Fruit fly (Drosophila melanogaster): Measurements from ENCODE around the gene CG5376.

CG5376 gene

dm6 chr3R:22488855-22489254 lies at the start of gene CG5376:
Gene CG5376 (minus strand): TSS chr3R:22488955.
- TF ChIP-seq insv (optimal IDR thresholded peaks at IDR 0.05) = no peak
- TF ChIP-seq Myc (optimal IDR thresholded peaks at IDR 0.05) = no peak
- TF ChIP-seq Sin3A (optimal IDR thresholded peaks at IDR 0.05) = no peak
- no peak for TF ChIP-seq psq (optimal IDR thresholded peaks at IDR 0.05)
- no peak for TF ChIP-seq ttk (optimal IDR thresholded peaks at IDR 0.05)
- TF ChIP-seq h (optimal IDR thresholded peaks at IDR 0.05) = no peak

DNA sequence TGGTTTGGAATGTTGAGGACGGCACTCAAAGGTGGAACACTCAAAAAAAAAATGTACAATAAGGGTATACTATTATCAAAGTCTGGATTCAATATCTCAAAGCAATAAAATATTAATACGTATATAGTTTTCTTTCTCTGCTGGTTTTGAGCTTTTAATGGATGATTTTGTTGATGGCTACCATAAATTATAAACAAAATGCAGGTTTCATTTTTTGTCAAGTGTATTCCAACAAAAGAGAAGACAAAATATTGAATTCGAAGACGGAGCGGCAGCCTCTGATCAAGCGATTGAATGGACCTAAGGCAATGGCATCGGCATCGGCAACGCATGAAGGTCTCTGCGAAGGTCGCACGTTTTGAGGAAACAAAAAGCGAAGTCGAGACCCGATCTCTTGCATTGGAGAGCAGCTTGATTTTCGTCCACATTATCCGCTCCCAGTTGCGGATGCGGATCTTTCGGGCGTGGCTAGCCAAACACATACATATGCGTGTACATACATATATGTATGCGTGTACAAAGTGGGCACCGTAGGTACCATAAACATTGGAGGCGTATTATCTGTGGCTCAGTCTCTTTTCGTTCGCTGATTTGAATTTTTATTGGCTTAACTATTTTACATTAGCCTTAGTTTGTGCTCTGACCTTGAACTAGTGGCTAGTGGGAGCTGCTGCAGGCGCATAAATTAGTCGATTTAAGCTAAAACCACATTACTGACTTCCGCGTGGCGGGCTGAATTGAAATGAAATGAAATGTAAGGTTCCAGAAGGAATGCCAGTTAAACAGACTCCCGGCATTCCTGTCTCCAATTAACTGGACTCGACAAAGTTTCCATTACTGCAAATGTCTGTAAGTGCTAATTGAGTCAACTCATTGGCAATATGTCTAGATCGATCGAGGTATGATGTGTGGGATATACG lies 48.0 kb upstream of the CG5376 start:
- TF ChIP-seq psq (optimal IDR thresholded peaks at IDR 0.05) (no peak), insv (optimal IDR thresholded peaks at IDR 0.05) (no peak), Myc (optimal IDR thresholded peaks at IDR 0.05) (no peak), ttk (optimal IDR thresholded peaks at IDR 0.05) (no peak), h (optimal IDR thresholded peaks at IDR 0.05) (no peak), Sin3A (optimal IDR thresholded peaks at IDR 0.05) (no peak)

dm6 chr3R:22535945-22536344 lies 47.2 kb upstream of the CG5376 start:
- TF ChIP-seq insv (optimal IDR thresholded peaks at IDR 0.05) = no peak
- TF ChIP-seq Sin3A (optimal IDR thresholded peaks at IDR 0.05) = no peak
- no peak for TF ChIP-seq Myc (optimal IDR thresholded peaks at IDR 0.05)
- no peak for TF ChIP-seq ttk (optimal IDR thresholded peaks at IDR 0.05)
- no peak for TF ChIP-seq h (optimal IDR thresholded peaks at IDR 0.05)
- no peak for TF ChIP-seq psq (optimal IDR thresholded peaks at IDR 0.05)

- no peak for TF ChIP-seq psq (optimal IDR thresholded peaks at IDR 0.05)
- TF ChIP-seq Myc (optimal IDR thresholded peaks at IDR 0.05) = no peak
- TF ChIP-seq Sin3A (optimal IDR thresholded peaks at IDR 0.05) = no peak
- TF ChIP-seq ttk (optimal IDR thresholded peaks at IDR 0.05) = no peak
- TF ChIP-seq h (optimal IDR thresholded peaks at IDR 0.05) = no peak
- no peak for TF ChIP-seq insv (optimal IDR thresholded peaks at IDR 0.05)
These were observed 45.5 kb upstream of the CG5376 start for dm6 chr3R:22533973-22534931.

dm6 chr3R:22531801-22532200 lies 43.0 kb upstream of the CG5376 start, which contains the start of gene CG33093:
Gene CG33093 (minus strand): TSS chr3R:22531922.
- TF ChIP-seq Myc (optimal IDR thresholded peaks at IDR 0.05) = no peak
- no peak for TF ChIP-seq Sin3A (optimal IDR thresholded peaks at IDR 0.05)
- TF ChIP-seq psq (optimal IDR thresholded peaks at IDR 0.05) = no peak
- TF ChIP-seq ttk (optimal IDR thresholded peaks at IDR 0.05) = no peak
- TF ChIP-seq insv (optimal IDR thresholded peaks at IDR 0.05) = no peak
- no peak for TF ChIP-seq h (optimal IDR thresholded peaks at IDR 0.05)

- no peak for TF ChIP-seq h (optimal IDR thresholded peaks at IDR 0.05)
- no peak for TF ChIP-seq psq (optimal IDR thresholded peaks at IDR 0.05)
- TF ChIP-seq Sin3A (optimal IDR thresholded peaks at IDR 0.05) = no peak
- TF ChIP-seq Myc (optimal IDR thresholded peaks at IDR 0.05) = no peak
- no peak for TF ChIP-seq ttk (optimal IDR thresholded peaks at IDR 0.05)
- no peak for TF ChIP-seq insv (optimal IDR thresholded peaks at IDR 0.05)
These were observed 41.5 kb upstream of the CG5376 start, which contains the start of gene CG33099 for dm6 chr3R:22530305-22530704. Gene CG33099 (minus strand): TSS chr3R:22530572.

DNA sequence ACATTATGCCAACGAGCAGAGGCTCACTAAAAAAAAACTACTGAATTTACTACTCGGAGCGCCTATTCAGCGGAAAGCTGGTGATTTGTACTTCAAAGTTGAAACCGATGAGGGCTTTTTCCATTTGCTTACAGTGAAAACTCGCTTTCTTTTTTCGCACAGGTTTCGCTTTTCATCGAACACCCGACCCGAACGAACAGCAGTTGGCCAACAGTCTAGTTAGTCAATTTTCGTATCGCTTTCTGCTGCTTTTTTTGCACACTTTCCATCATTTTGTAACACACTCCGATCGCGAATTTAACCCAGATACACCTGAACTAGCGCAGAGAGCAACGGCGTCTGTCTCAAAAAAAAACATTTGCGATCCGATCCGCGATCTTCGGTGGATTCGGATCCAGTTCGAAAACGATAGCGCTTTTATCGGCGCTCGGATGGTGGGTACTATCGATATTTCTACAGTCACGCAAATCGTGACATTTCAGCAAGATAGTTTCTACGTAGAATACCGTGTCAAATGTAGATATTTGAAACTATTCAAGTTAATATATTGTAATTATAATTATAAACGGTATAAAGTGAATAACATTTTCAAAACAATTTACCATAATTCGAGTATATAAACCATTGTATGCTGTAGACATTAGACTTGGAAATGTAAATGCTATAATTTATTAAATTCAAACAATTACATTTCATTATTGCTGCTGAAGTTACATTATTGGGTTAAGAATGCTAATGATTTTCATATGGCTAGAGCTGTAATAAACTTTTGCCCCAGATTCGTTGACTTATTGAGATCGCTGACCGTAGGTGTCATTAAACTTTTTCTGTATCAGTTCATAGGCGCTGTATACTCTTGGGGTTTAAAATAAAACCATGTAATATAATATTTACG lies 39.8 kb upstream of the CG5376 start, which contains the start of gene CG5346:
Gene CG5346 (minus strand): TSS at position 400 of the 895 bp plus-strand sequence.
- TF ChIP-seq Sin3A (optimal IDR thresholded peaks at IDR 0.05) (no peak), psq (optimal IDR thresholded peaks at IDR 0.05) (no peak), insv (optimal IDR thresholded peaks at IDR 0.05) (no peak), ttk (optimal IDR thresholded peaks at IDR 0.05) (no peak), h (optimal IDR thresholded peaks at IDR 0.05) (no peak), Myc (optimal IDR thresholded peaks at IDR 0.05) (no peak)

- TF ChIP-seq h (optimal IDR thresholded peaks at IDR 0.05) (no peak), insv (optimal IDR thresholded peaks at IDR 0.05) (no peak), Myc (optimal IDR thresholded peaks at IDR 0.05) (no peak), ttk (optimal IDR thresholded peaks at IDR 0.05) (no peak), psq (optimal IDR thresholded peaks at IDR 0.05) (no peak), Sin3A (optimal IDR thresholded peaks at IDR 0.05) (no peak)
These were observed 38.9 kb upstream of the CG5376 start for dm6 chr3R:22527636-22528148.

dm6 chr3R:22527192-22527591 lies 38.4 kb upstream of the CG5376 start:
- no peak for TF ChIP-seq Myc (optimal IDR thresholded peaks at IDR 0.05)
- no peak for TF ChIP-seq ttk (optimal IDR thresholded peaks at IDR 0.05)
- no peak for TF ChIP-seq insv (optimal IDR thresholded peaks at IDR 0.05)
- no peak for TF ChIP-seq h (optimal IDR thresholded peaks at IDR 0.05)
- TF ChIP-seq Sin3A (optimal IDR thresholded peaks at IDR 0.05) = no peak
- no peak for TF ChIP-seq psq (optimal IDR thresholded peaks at IDR 0.05)

DNA sequence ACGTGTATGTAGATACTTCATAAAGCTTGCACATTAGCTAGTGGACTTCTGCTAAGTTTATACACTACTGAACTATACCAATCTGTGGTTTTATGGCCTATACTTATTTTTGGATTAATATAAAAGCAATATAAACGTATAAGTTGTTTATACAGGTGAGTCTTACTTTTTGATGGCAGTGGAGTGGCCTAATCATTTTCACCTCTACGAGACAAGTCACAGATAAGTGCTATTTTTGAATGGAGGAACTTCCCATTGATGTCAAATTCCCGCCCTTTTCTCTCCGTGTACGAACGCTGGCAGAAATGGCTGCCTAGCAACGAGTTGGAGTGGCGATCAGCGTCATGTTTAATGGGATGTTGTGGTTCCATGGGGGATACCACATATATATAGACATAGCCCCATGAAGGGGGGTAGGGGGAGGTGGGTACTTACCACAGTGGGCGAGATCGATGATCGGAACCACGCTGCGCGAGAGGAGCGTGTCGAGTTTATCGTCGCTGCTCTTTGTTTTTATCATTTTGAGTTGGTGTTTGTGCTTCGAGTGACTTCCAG lies 37.7 kb upstream of the CG5376 start:
- no peak for TF ChIP-seq insv (optimal IDR thresholded peaks at IDR 0.05)
- no peak for TF ChIP-seq Sin3A (optimal IDR thresholded peaks at IDR 0.05)
- TF ChIP-seq ttk (optimal IDR thresholded peaks at IDR 0.05) = no peak
- TF ChIP-seq psq (optimal IDR thresholded peaks at IDR 0.05) = no peak
- no peak for TF ChIP-seq h (optimal IDR thresholded peaks at IDR 0.05)
- no peak for TF ChIP-seq Myc (optimal IDR thresholded peaks at IDR 0.05)

All from Kc167 (cell line).